Worm (Caenorhabditis elegans) whole organism, L1 larva: ENCODE results near the gene C10E2.2.
A peak's percentile ranks its signal among the peaks of the same experiment; 100 is the strongest.

ENCODE experiments used
- F16B12.6 ChIP-seq: fragments of 150-350 bp; optimal IDR thresholded peaks from 2 replicates; lab custom pipeline; 2014; ENCODE audit warnings: missing biosample characterization, missing genetic modification characterization
- Y116A8C.19 ChIP-seq: sonication (generic microtip); optimal IDR thresholded peaks from 2 replicates; lab custom pipeline; 2016; ENCODE audit warnings: missing compliant biosample characterization, missing genetic modification characterization, borderline replicate concordance
- alr-1 ChIP-seq: fragments of 200-800 bp; sonication (Bioruptor generic); optimal IDR thresholded peaks from 2 replicates; lab custom pipeline; 2018; ENCODE audit warnings: borderline replicate concordance, mild to moderate bottlenecking, missing genetic modification characterization, missing compliant biosample characterization
- ceh-63 ChIP-seq: fragments of 200-800 bp; sonication (Bioruptor generic); optimal IDR thresholded peaks from 2 replicates; lab custom pipeline; 2018; ENCODE audit warnings: mild to moderate bottlenecking, missing genetic modification characterization, missing compliant biosample characterization
- ceh-8 ChIP-seq: fragments of 200-800 bp; sonication (Bioruptor generic); optimal IDR thresholded peaks from 2 replicates; lab custom pipeline; 2018; ENCODE audit warnings: mild to moderate bottlenecking, missing genetic modification characterization, moderate library complexity, missing compliant biosample characterization
- ceh-82 ChIP-seq, 3 experiments: fragments of 150-350 bp in 1 of 3; sonication (generic microtip) in 2 of 3; optimal IDR thresholded peaks; 2 replicates each; lab custom pipeline; 2014 to 2017; ENCODE audit warnings: missing biosample characterization in 3 of 3, missing genetic modification characterization in 3 of 3
- dsc-1 ChIP-seq: sonication (generic microtip); optimal IDR thresholded peaks from 2 replicates; lab custom pipeline; 2016; ENCODE audit warnings: mild to moderate bottlenecking, missing genetic modification characterization, missing compliant biosample characterization
- efl-3 ChIP-seq: fragments of 200-800 bp; sonication (Bioruptor generic); optimal IDR thresholded peaks from 2 replicates; lab custom pipeline; 2018; ENCODE audit warnings: mild to moderate bottlenecking, missing genetic modification characterization, missing compliant biosample characterization
- egl-13 ChIP-seq: sonication (generic microtip); optimal IDR thresholded peaks from 2 replicates; lab custom pipeline; 2016; ENCODE audit warnings: missing genotype, missing genetic modification reagents, missing genetic modification characterization, missing compliant biosample characterization
- egl-27 ChIP-seq, 2 experiments: fragments of 150-350 bp in 1 of 2; sonication (generic microtip); optimal IDR thresholded peaks; 3 replicates each; lab custom pipeline; 2017 to 2018; ENCODE audit warnings: missing biosample characterization in 2 of 2, missing genetic modification characterization in 2 of 2, missing genetic modification reagents in 2 of 2
- fkh-4 ChIP-seq: sonication (generic microtip); optimal IDR thresholded peaks from 2 replicates; lab custom pipeline; 2016; ENCODE audit warnings: missing compliant biosample characterization, missing genetic modification characterization, borderline replicate concordance
- fkh-8 ChIP-seq: sonication (generic microtip); optimal IDR thresholded peaks from 2 replicates; lab custom pipeline; 2016; ENCODE audit warnings: mild to moderate bottlenecking, missing genetic modification characterization, missing compliant biosample characterization
- fos-1 ChIP-seq: fragments of 150-350 bp; optimal IDR thresholded peaks from 2 replicates; lab custom pipeline; 2014; ENCODE audit warnings: missing biosample characterization, missing genetic modification characterization
- grh-1 ChIP-seq: fragments of 200-800 bp; sonication (Bioruptor generic); IDR thresholded peaks from 2 replicates; pipeline ENCODE4 v1.3.6; 2022; ENCODE audit warnings: missing genetic modification reagents, missing genetic modification characterization, missing compliant biosample characterization
- hlh-17 ChIP-seq: fragments of 200-800 bp; sonication (Bioruptor generic); optimal IDR thresholded peaks from 2 replicates; lab custom pipeline; 2018; ENCODE audit warnings: missing genetic modification characterization, mild to moderate bottlenecking, missing compliant biosample characterization, moderate library complexity, borderline replicate concordance
- isw-1 ChIP-seq: fragments of 200-800 bp; sonication (Bioruptor generic); IDR thresholded peaks from 2 replicates; pipeline ENCODE4 v1.3.6; 2022; ENCODE audit warnings: missing genetic modification characterization, missing compliant biosample characterization
- lin-13 ChIP-seq: fragments of 150-350 bp; optimal IDR thresholded peaks from 2 replicates; lab custom pipeline; 2014; ENCODE audit warnings: missing biosample characterization, missing genetic modification reagents, missing genetic modification characterization
- lin-14 ChIP-seq: fragments of 200-800 bp; sonication (Bioruptor generic); optimal IDR thresholded peaks from 2 replicates; lab custom pipeline; 2018; ENCODE audit warnings: mild to moderate bottlenecking, missing genetic modification characterization, moderate library complexity, missing compliant biosample characterization
- lin-39 ChIP-seq: fragments of 150-350 bp; optimal IDR thresholded peaks from 2 replicates; lab custom pipeline; 2014; ENCODE audit warnings: missing biosample characterization, missing genetic modification reagents, missing genetic modification characterization
- lir-3 ChIP-seq: sonication (generic microtip); optimal IDR thresholded peaks from 2 replicates; lab custom pipeline; 2016; ENCODE audit warnings: mild to moderate bottlenecking, missing genetic modification characterization, moderate library complexity, missing compliant biosample characterization; ENCODE audit not compliant: poor library complexity
- lsy-2 ChIP-seq, 2 experiments: fragments of 150-350 bp; optimal IDR thresholded peaks; 2 replicates each; lab custom pipeline; 2014; ENCODE audit warnings: missing biosample characterization in 2 of 2, missing genetic modification characterization in 2 of 2
- mab-9 ChIP-seq: fragments of 200-800 bp; sonication (Bioruptor generic); IDR thresholded peaks from 2 replicates; pipeline ENCODE4 v1.3.6; 2022; ENCODE audit warnings: missing genetic modification reagents, missing genetic modification characterization, missing compliant biosample characterization
- mdl-1 ChIP-seq, 2 experiments: fragments of 150-350 bp; optimal IDR thresholded peaks; 2 replicates each; lab custom pipeline; 2014 to 2017; ENCODE audit warnings: missing biosample characterization in 2 of 2, missing genetic modification characterization in 2 of 2, inconsistent platforms in 1 of 2
- mef-2 ChIP-seq: fragments of 150-350 bp; optimal IDR thresholded peaks from 2 replicates; lab custom pipeline; 2014; ENCODE audit warnings: missing biosample characterization, missing genetic modification characterization
- nhr-11 ChIP-seq: fragments of 150-350 bp; optimal IDR thresholded peaks from 2 replicates; lab custom pipeline; 2014; ENCODE audit warnings: missing biosample characterization, missing genetic modification characterization
- nhr-19 ChIP-seq: fragments of 200-800 bp; sonication (Bioruptor generic); conservative IDR thresholded peaks from 2 replicates; pipeline ENCODE4 v1.3.6; 2022; ENCODE audit warnings: missing genetic modification characterization, missing compliant biosample characterization
- nhr-20 ChIP-seq: sonication (generic microtip); optimal IDR thresholded peaks from 2 replicates; lab custom pipeline; 2016; ENCODE audit warnings: mild to moderate bottlenecking, missing genetic modification characterization, missing compliant biosample characterization
- nhr-28 ChIP-seq: fragments of 150-350 bp; optimal IDR thresholded peaks from 2 replicates; lab custom pipeline; 2014; ENCODE audit warnings: missing biosample characterization, missing genetic modification characterization
- nhr-47 ChIP-seq: sonication (generic microtip); optimal IDR thresholded peaks from 2 replicates; lab custom pipeline; 2016; ENCODE audit warnings: mild to moderate bottlenecking, missing genetic modification characterization, moderate library complexity, missing compliant biosample characterization
- nhr-71 ChIP-seq: sonication (generic microtip); optimal IDR thresholded peaks from 2 replicates; lab custom pipeline; 2016; ENCODE audit warnings: mild to moderate bottlenecking, missing genetic modification characterization, moderate library complexity, missing compliant biosample characterization
- nhr-77 ChIP-seq: fragments of 150-350 bp; optimal IDR thresholded peaks from 2 replicates; lab custom pipeline; 2014; ENCODE audit warnings: missing biosample characterization, missing genetic modification characterization
- nhr-85 ChIP-seq: sonication (generic microtip); peaks from one replicate; lab custom pipeline; 2016; ENCODE audit warnings: missing genetic modification characterization, inconsistent platforms, missing compliant biosample characterization
- pag-3 ChIP-seq: sonication (generic microtip); optimal IDR thresholded peaks from 2 replicates; lab custom pipeline; 2017; ENCODE audit warnings: missing genetic modification characterization, mild to moderate bottlenecking, missing compliant biosample characterization, antibody characterized with exemption, borderline replicate concordance; ENCODE audit not compliant: insufficient read depth
- rnt-1 ChIP-seq: sonication (generic microtip); optimal IDR thresholded peaks from 2 replicates; lab custom pipeline; 2016; ENCODE audit warnings: mild to moderate bottlenecking, missing genetic modification characterization, moderate library complexity, missing compliant biosample characterization
- skn-1 ChIP-seq: fragments of 150-350 bp; optimal IDR thresholded peaks from 2 replicates; lab custom pipeline; 2014; ENCODE audit warnings: missing biosample characterization, missing genetic modification characterization
- snu-23 ChIP-seq: sonication (generic microtip); optimal IDR thresholded peaks from 2 replicates; lab custom pipeline; 2016; ENCODE audit warnings: missing genetic modification characterization, missing compliant biosample characterization
- sup-37 ChIP-seq: fragments of 200-800 bp; sonication (Bioruptor generic); optimal IDR thresholded peaks from 2 replicates; lab custom pipeline; 2018; ENCODE audit warnings: mild to moderate bottlenecking, missing genetic modification characterization, missing compliant biosample characterization
- tbx-2 ChIP-seq: sonication (generic microtip); optimal IDR thresholded peaks from 2 replicates; lab custom pipeline; 2016; ENCODE audit warnings: missing genetic modification characterization, missing compliant biosample characterization
- unc-30 ChIP-seq: sonication (generic microtip); optimal IDR thresholded peaks from 2 replicates; lab custom pipeline; 2017; ENCODE audit warnings: missing biosample characterization, missing genetic modification characterization
- zag-1 ChIP-seq: fragments of 150-350 bp; optimal IDR thresholded peaks from 2 replicates; lab custom pipeline; 2014; ENCODE audit warnings: missing biosample characterization, missing genetic modification characterization
- zip-4 ChIP-seq: fragments of 200-800 bp; sonication (Bioruptor generic); optimal IDR thresholded peaks from 2 replicates; lab custom pipeline; 2018; ENCODE audit warnings: mild to moderate bottlenecking, missing genetic modification characterization, moderate library complexity, missing compliant biosample characterization
- ztf-4 ChIP-seq: fragments of 150-350 bp; optimal IDR thresholded peaks from 2 replicates; lab custom pipeline; 2014; ENCODE audit warnings: missing biosample characterization, missing genetic modification characterization

C10E2.2 gene

DNA sequence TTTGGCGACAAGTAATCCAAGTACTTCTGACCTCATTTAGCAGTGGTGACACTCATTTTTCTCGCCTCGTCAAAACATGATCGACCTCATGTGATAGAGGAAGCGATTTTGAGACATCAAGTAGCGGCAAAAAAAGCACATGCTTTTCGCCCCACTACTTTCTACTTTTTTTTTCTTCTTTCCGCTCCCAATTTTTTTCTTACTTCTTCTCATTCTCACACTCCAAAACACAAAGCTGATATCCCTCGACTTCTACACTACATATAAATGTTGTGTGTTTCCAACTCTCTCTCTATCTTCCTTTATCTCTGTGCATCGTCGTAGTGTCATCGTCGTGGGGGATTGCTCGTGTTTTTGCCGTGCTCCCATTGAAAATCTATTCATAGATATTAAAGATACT is 12.8 kb upstream of the C10E2.2 start:
- TF ChIP-seq rnt-1 (tag; lab: Kevin White, UChicago) (peak; percentile 35), snu-23 (GFP tag; lab: Kevin White, UChicago) (peak; percentile 49), F16B12.6 (tag; lab: Kevin White, UChicago) (no peak), mab-9 (GFP tag; lab: Robert Waterston, UW) (no peak), zag-1 (tag; lab: Kevin White, UChicago) (no peak), nhr-11 (tag; lab: Kevin White, UChicago) (peak; percentile 49), unc-30 (tag; lab: Kevin White, UChicago) (no peak), lin-13 (GFP tag; lab: Kevin White, UChicago) (no peak), fkh-8 (tag; lab: Kevin White, UChicago) (peak; percentile 62), lir-3 (tag; lab: Kevin White, UChicago) (no peak), mdl-1 (tag; optimal IDR thresholded peaks at IDR 0.05; lab: Kevin White, UChicago) (peak in 1 of 2 experiments; percentile 34), nhr-47 (peak; percentile 42), lin-14 (peak; percentile 84), lsy-2 (tag; optimal IDR thresholded peaks at IDR 0.05; lab: Kevin White, UChicago) (peak; percentile 11 to 38), dsc-1 (peak; percentile 30), nhr-19 (peak; percentile 23), nhr-20 (peak; percentile 54), ceh-82 (tag; optimal IDR thresholded peaks at IDR 0.05; lab: Kevin White, UChicago) (peak in 1 of 3 experiments; percentile 11), nhr-71 (tag; lab: Kevin White, UChicago) (peak; percentile 83), grh-1 (GFP tag; lab: Robert Waterston, UW) (no peak)

DNA sequence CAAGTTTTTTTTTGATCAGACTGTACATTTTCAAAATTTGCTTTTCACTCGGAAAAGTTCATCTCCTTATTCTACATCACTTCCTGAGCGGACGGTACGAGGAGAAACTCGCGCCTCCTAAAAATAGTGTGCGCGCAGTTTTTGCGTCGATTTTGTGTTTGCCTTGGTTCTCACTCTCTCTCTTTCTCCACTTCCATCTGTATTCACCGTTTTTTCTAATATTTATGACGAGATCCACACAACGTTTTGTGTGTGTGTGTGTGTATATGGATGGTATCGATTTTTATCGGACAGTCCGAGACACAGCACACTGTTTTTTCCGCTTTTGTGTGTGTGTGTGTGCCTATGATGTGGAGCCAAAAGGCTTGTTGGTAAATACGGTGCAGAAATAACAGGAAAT is 11.6 kb upstream of the C10E2.2 start:
- TF ChIP-seq lin-14, result peak; percentile 45
- TF ChIP-seq pag-3 (tag; lab: Kevin White, UChicago), result no peak
- TF ChIP-seq Y116A8C.19, result no peak
- no peak for TF ChIP-seq ceh-63 (GFP tag; lab: Kevin White, UChicago)
- TF ChIP-seq nhr-77 (tag; lab: Kevin White, UChicago), result peak; percentile 17

DNA sequence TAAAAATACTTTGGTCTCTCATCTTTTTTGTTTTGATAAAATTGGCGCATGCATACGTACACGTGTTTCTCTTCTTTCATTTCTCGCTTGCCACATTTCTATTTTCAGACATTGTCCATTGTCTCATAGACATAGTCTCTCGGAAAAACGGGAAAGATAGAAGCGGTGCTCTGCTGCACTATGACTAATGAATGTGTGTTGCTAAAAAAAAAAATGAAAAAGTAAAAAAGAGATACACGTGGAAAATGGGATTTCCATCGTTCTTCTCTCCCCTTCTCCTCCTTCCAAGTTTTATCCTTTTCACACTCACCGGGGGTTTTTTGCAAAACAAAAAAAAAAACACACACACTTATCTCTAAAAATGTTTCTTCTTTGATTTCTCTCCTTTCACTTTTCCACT is 10.1 kb upstream of the C10E2.2 start:
- TF ChIP-seq zip-4 (GFP tag; lab: Kevin White, UChicago) (no peak), egl-13 (no peak), efl-3 (GFP tag; lab: Kevin White, UChicago) (no peak), Y116A8C.19 (no peak), nhr-85 (tag; lab: Kevin White, UChicago) (peak; percentile 45), nhr-28 (no peak), lsy-2 (tag; optimal IDR thresholded peaks at IDR 0.05; lab: Kevin White, UChicago) (no peak), skn-1 (tag; lab: Kevin White, UChicago) (no peak), lin-39 (tag; lab: Kevin White, UChicago) (no peak), lir-3 (tag; lab: Kevin White, UChicago) (no peak), mef-2 (peak; percentile 11), zag-1 (tag; lab: Kevin White, UChicago) (no peak), egl-27 (tag; optimal IDR thresholded peaks at IDR 0.05; lab: Kevin White, UChicago) (no peak), fos-1 (tag; lab: Kevin White, UChicago) (no peak), ztf-4 (no peak), tbx-2 (tag; lab: Kevin White, UChicago) (no peak), isw-1 (no peak), sup-37 (GFP tag; lab: Kevin White, UChicago) (no peak), hlh-17 (GFP tag; lab: Kevin White, UChicago) (no peak), alr-1 (tag; lab: Kevin White, UChicago) (no peak), pag-3 (tag; lab: Kevin White, UChicago) (no peak), ceh-8 (GFP tag; lab: Kevin White, UChicago) (no peak), lin-14 (peak; percentile 44), lin-13 (GFP tag; lab: Kevin White, UChicago) (no peak), fkh-4 (tag; lab: Kevin White, UChicago) (no peak)
